Worm (Caenorhabditis elegans) whole organism, mixed stage, embryonic: ENCODE results near the gene sir-2.3.

Source experiments
- M03D4.4 ChIP-seq: sonication (generic microtip); optimal IDR thresholded peaks from 2 replicates; lab custom pipeline; 2017; ENCODE audit warnings: mild to moderate bottlenecking, missing genetic modification characterization, missing compliant biosample characterization
- bed-3 ChIP-seq: fragments of 200-800 bp; sonication (Bioruptor generic); optimal IDR thresholded peaks from 3 replicates; lab custom pipeline; 2018; ENCODE audit warnings: mild to moderate bottlenecking, missing genetic modification characterization, moderate library complexity, missing compliant biosample characterization
- blmp-1 ChIP-seq: fragments of 150-350 bp; optimal IDR thresholded peaks from 2 replicates; lab custom pipeline; 2014; ENCODE audit warnings: missing biosample characterization, missing genetic modification characterization
- ceh-39 ChIP-seq: fragments of 150-350 bp; optimal IDR thresholded peaks from 2 replicates; lab custom pipeline; 2014; ENCODE audit warnings: missing biosample characterization, missing genetic modification characterization
- ceh-43 ChIP-seq: fragments of 200-800 bp; sonication (Bioruptor generic); optimal IDR thresholded peaks from 2 replicates; lab custom pipeline; 2018; ENCODE audit warnings: mild to moderate bottlenecking, missing genetic modification characterization, moderate library complexity, missing compliant biosample characterization
- ceh-83 ChIP-seq: fragments of 200-800 bp; sonication (Bioruptor generic); optimal IDR thresholded peaks from 2 replicates; lab custom pipeline; 2018; ENCODE audit warnings: mild to moderate bottlenecking, missing genetic modification characterization, missing compliant biosample characterization
- ces-1 ChIP-seq: fragments of 150-350 bp; optimal IDR thresholded peaks from 2 replicates; lab custom pipeline; 2014; ENCODE audit warnings: missing biosample characterization, missing genetic modification reagents, missing genetic modification characterization
- cnd-1 ChIP-seq: fragments of 200-800 bp; sonication (Bioruptor generic); optimal IDR thresholded peaks from 2 replicates; lab custom pipeline; 2018; ENCODE audit warnings: mild to moderate bottlenecking, missing genetic modification characterization, missing compliant biosample characterization
- drap-1 ChIP-seq: fragments of 200-800 bp; sonication (Bioruptor generic); optimal IDR thresholded peaks from 3 replicates; lab custom pipeline; 2018; ENCODE audit warnings: mild to moderate bottlenecking, missing genetic modification characterization, missing compliant biosample characterization
- elt-3 ChIP-seq: fragments of 150-350 bp; optimal IDR thresholded peaks from 2 replicates; lab custom pipeline; 2014; ENCODE audit warnings: missing biosample characterization, missing genetic modification characterization
- flh-1 ChIP-seq: fragments of 200-800 bp; sonication (Bioruptor generic); optimal IDR thresholded peaks from 2 replicates; lab custom pipeline; 2018; ENCODE audit warnings: mild to moderate bottlenecking, missing genetic modification characterization, moderate library complexity, missing compliant biosample characterization
- ham-2 ChIP-seq: fragments of 200-800 bp; sonication (Bioruptor generic); optimal IDR thresholded peaks from 2 replicates; lab custom pipeline; 2018; ENCODE audit warnings: mild to moderate bottlenecking, missing genetic modification characterization, missing compliant biosample characterization
- hlh-1 ChIP-seq: fragments of 150-350 bp; optimal IDR thresholded peaks from 2 replicates; lab custom pipeline; 2014; ENCODE audit warnings: missing biosample characterization, missing genetic modification reagents, missing genetic modification characterization
- lin-13 ChIP-seq: fragments of 150-350 bp; optimal IDR thresholded peaks from 2 replicates; lab custom pipeline; 2014; ENCODE audit warnings: missing biosample characterization, missing genetic modification characterization
- lin-32 ChIP-seq: fragments of 200-800 bp; sonication (Bioruptor generic); optimal IDR thresholded peaks from 2 replicates; lab custom pipeline; 2018; ENCODE audit warnings: mild to moderate bottlenecking, missing genetic modification characterization, missing compliant biosample characterization
- lsy-2 ChIP-seq: fragments of 150-350 bp; optimal IDR thresholded peaks from 2 replicates; lab custom pipeline; 2014; ENCODE audit warnings: missing biosample characterization, missing genetic modification characterization
- mab-5 ChIP-seq: fragments of 150-350 bp; optimal IDR thresholded peaks from 2 replicates; lab custom pipeline; 2014; ENCODE audit warnings: missing biosample characterization, missing genetic modification characterization
- mep-1 ChIP-seq: fragments of 150-350 bp; optimal IDR thresholded peaks from 2 replicates; lab custom pipeline; 2017; ENCODE audit warnings: missing biosample characterization, missing genetic modification reagents, missing genetic modification characterization, inconsistent platforms
- mls-2 ChIP-seq: sonication (generic microtip); optimal IDR thresholded peaks from 2 replicates; lab custom pipeline; 2016; ENCODE audit warnings: mild to moderate bottlenecking, missing genetic modification characterization, moderate library complexity, missing compliant biosample characterization
- nhr-12 ChIP-seq: fragments of 150-350 bp; optimal IDR thresholded peaks from 2 replicates; lab custom pipeline; 2014; ENCODE audit warnings: missing biosample characterization, missing genetic modification characterization
- nhr-2 ChIP-seq: fragments of 150-350 bp; optimal IDR thresholded peaks from 2 replicates; lab custom pipeline; 2014; ENCODE audit warnings: missing biosample characterization, missing genetic modification characterization
- nhr-237 ChIP-seq: fragments of 150-350 bp; optimal IDR thresholded peaks from 2 replicates; lab custom pipeline; 2014; ENCODE audit warnings: missing biosample characterization, missing genetic modification characterization
- nhr-28 ChIP-seq: fragments of 150-350 bp; optimal IDR thresholded peaks from 2 replicates; lab custom pipeline; 2014; ENCODE audit warnings: missing biosample characterization, missing genetic modification characterization
- nhr-76 ChIP-seq: sonication (generic microtip); optimal IDR thresholded peaks from 2 replicates; lab custom pipeline; 2017; ENCODE audit warnings: missing biosample characterization, missing genetic modification characterization
- pha-4 ChIP-seq: fragments of 150-350 bp; optimal IDR thresholded peaks from 2 replicates; lab custom pipeline; 2018; ENCODE audit warnings: missing biosample characterization, missing genetic modification reagents, missing genetic modification characterization
- snpc-4 ChIP-seq: fragments of 150-350 bp; optimal IDR thresholded peaks from 2 replicates; lab custom pipeline; 2014; ENCODE audit warnings: missing biosample characterization, missing genetic modification characterization
- sptf-1 ChIP-seq: sonication (generic microtip); optimal IDR thresholded peaks from 2 replicates; lab custom pipeline; 2017; ENCODE audit warnings: mild to moderate bottlenecking, missing genetic modification characterization, moderate library complexity, missing compliant biosample characterization
- tbx-8 ChIP-seq: fragments of 200-800 bp; sonication (Bioruptor generic); optimal IDR thresholded peaks from 2 replicates; lab custom pipeline; 2018; ENCODE audit warnings: mild to moderate bottlenecking, missing genetic modification characterization, moderate library complexity, missing compliant biosample characterization
- unc-120 ChIP-seq: sonication (generic microtip); optimal IDR thresholded peaks from 2 replicates; lab custom pipeline; 2017; ENCODE audit warnings: missing genetic modification characterization, missing compliant biosample characterization; ENCODE audit not compliant: poor library complexity, severe bottlenecking
- unc-39 ChIP-seq: fragments of 150-350 bp; optimal IDR thresholded peaks from 2 replicates; lab custom pipeline; 2014; ENCODE audit warnings: missing biosample characterization, missing genetic modification characterization
- unc-62 ChIP-seq: fragments of 150-350 bp; optimal IDR thresholded peaks from 2 replicates; lab custom pipeline; 2014; ENCODE audit warnings: missing biosample characterization, missing genetic modification reagents, missing genetic modification characterization
- zip-8 ChIP-seq: fragments of 150-350 bp; optimal IDR thresholded peaks from 2 replicates; lab custom pipeline; 2014; ENCODE audit warnings: missing biosample characterization, missing genetic modification characterization

sir-2.3 gene

DNA sequence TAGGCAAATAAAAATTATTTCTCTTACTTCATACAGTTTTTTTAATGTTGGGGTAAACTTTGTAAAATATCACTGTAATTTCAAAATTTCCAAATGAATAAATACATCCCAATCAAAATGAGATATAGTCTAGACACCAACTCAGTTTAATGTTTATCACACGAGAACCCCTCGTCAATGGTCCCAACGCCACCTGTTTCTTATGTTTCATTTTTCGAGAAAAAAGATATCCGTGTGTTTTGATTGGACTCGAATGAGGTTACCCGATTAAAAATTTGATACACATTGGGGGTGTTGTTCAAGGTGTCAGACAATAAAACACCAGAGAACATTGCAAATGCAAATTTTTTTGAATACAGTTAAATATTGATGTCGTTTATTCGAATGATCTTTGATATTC, 14.0 kb upstream of the sir-2.3 start:
- TF ChIP-seq hlh-1 (tag; lab: Kevin White, UChicago) (peak; percentile 80), flh-1 (no peak)
- TF ChIP-seq, all 35 proteins: peak for 1

DNA sequence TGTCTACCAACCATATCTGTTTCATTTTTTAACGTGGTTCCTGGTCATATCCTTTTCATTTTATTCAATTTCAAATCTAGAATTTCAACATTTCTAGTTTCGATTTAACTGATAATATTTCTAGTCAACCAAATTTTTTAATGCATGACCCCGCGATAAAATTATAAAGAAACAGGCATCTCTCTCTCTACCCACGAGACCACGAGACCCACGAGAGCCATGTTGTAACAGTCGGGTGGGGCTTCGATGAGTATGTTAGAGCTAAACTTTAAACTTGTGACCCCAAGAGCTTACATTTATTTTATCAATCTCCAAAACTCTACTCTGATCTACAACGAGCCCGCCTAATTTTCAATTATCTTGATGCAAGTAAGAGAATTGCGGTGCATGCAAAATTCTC, 13.2 kb upstream of the sir-2.3 start:
- TF ChIP-seq hlh-1 (tag; lab: Kevin White, UChicago), result peak; percentile 16
- TF ChIP-seq nhr-76, result no peak

DNA sequence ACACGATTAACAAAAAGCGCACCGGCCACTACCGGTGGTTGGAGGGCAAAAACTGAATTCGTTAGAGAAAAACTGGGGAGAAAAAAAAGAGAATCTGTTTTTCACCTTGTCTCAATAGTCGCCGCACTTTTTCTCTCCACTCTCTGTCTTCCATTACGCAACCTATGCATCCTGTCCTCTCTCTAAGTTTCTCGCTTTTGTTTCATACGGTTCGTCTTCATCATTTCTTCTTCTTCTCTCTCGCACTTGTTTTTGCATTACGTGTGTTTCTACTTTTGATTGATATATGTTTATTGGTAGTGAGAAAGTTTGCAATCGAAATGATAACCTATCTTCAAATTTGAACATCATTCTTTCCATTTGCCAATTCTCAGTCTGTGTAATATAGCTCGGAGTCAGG, 10.9 kb upstream of the sir-2.3 start:
- TF ChIP-seq zip-8 (tag; lab: Kevin White, UChicago), result peak; percentile 2
- TF ChIP-seq unc-39 (tag; lab: Kevin White, UChicago), result no peak
- no peak for TF ChIP-seq nhr-2 (tag; lab: Kevin White, UChicago)
- no peak for TF ChIP-seq cnd-1 (tag; lab: Kevin White, UChicago)
- TF ChIP-seq M03D4.4 (tag; lab: Kevin White, UChicago), result no peak
- no peak for TF ChIP-seq drap-1 (GFP tag; lab: Kevin White, UChicago)
- TF ChIP-seq ceh-43, result no peak
- TF ChIP-seq lsy-2 (tag; lab: Kevin White, UChicago), result no peak
- TF ChIP-seq flh-1, result no peak
- TF ChIP-seq ces-1 (GFP tag; lab: Kevin White, UChicago), result no peak
- TF ChIP-seq unc-62 (GFP tag; lab: Kevin White, UChicago), result peak; percentile 27
- TF ChIP-seq bed-3 (GFP tag; lab: Kevin White, UChicago), result no peak
- no peak for TF ChIP-seq nhr-12 (tag; lab: Kevin White, UChicago)
- TF ChIP-seq lin-13, result no peak
- TF ChIP-seq nhr-76, result no peak
- TF ChIP-seq tbx-8 (GFP tag; lab: Kevin White, UChicago), result no peak

DNA sequence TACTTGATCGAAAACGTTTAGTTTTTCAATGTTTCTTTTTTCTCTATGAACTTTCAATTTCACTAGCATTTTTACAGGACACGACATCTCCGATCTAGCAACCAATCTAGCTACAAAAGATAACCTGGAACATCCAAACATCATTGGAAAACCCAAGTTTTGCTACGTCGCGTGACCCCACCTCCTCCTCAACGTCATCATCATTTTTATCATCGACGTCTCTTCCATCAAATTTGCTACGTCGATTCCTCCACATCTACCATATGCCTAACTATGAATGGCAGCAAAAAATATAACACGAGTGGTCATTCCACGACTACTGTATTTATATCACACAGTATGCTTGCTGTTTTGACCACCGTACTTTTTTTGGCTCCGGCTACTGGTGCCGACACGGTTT, 8.6 kb upstream of the sir-2.3 start, which contains the start of gene F46G10.2:
F46G10.2 (plus strand) TSS at position 78 of the 400 bp plus-strand sequence.
- TF ChIP-seq ceh-43 (no peak), flh-1 (no peak), ham-2 (GFP tag; lab: Kevin White, UChicago) (no peak), zip-8 (tag; lab: Kevin White, UChicago) (no peak), unc-120 (no peak), mep-1 (no peak), lin-32 (GFP tag; lab: Kevin White, UChicago) (no peak), ces-1 (GFP tag; lab: Kevin White, UChicago) (no peak), mls-2 (no peak), lin-13 (no peak), mab-5 (tag; lab: Kevin White, UChicago) (no peak)

DNA sequence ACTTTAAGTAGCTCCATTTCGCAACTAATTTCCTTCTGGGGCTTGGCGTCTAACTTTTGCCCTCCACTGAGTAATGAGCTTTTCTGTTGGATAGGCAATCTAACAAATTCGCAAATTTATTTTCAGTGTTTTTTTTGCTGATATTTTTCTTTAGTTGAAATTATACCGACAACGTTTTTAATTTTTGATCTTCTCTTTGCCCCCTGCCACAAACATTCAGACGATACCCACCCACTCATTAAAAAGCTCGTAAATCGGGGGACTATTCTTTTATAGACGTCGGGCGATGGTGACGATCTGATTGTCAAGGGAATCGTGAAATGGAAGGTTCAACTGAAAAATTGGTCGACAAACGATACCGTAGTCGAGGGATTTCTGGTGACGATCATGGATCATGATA, 7.8 kb upstream of the sir-2.3 start:
- TF ChIP-seq bed-3 (GFP tag; lab: Kevin White, UChicago) (no peak), zip-8 (tag; lab: Kevin White, UChicago) (no peak), mls-2 (no peak), ceh-83 (GFP tag; lab: Kevin White, UChicago) (no peak), mep-1 (no peak), ceh-39 (tag; lab: Kevin White, UChicago) (no peak)
- TF ChIP-seq, all 35 proteins: peak for 0

DNA sequence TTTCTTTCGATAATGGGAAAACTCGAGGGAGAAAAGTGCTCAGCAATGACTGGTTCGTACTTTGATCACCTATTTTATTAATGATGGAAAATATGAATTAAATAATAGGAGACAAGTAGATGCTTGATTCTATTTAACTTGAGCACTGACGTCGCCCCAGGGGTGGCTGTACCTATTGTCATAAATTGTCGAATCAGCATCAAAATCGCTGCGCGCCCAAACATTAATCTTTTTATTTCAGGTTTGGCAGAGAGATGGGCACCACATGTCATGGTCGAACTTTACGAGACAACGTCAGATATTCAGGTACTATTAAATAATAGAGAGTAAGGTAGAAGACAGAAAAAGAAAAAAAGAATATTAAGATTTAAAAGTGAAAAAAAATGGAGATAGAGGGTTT, 7.2 kb upstream of the sir-2.3 start:
- TF ChIP-seq nhr-28 (tag; lab: Kevin White, UChicago) (no peak), drap-1 (GFP tag; lab: Kevin White, UChicago) (no peak), unc-39 (tag; lab: Kevin White, UChicago) (no peak), flh-1 (no peak), lin-13 (no peak), ces-1 (GFP tag; lab: Kevin White, UChicago) (no peak), mab-5 (tag; lab: Kevin White, UChicago) (no peak), pha-4 (no peak), ceh-39 (tag; lab: Kevin White, UChicago) (no peak), nhr-2 (tag; lab: Kevin White, UChicago) (no peak), M03D4.4 (tag; lab: Kevin White, UChicago) (no peak), hlh-1 (tag; lab: Kevin White, UChicago) (no peak), sptf-1 (tag; lab: Kevin White, UChicago) (no peak), cnd-1 (tag; lab: Kevin White, UChicago) (no peak), mep-1 (no peak), elt-3 (tag; lab: Kevin White, UChicago) (no peak), nhr-237 (tag; lab: Kevin White, UChicago) (no peak), snpc-4 (tag; lab: Kevin White, UChicago) (no peak), blmp-1 (tag; lab: Kevin White, UChicago) (no peak)
